Worm (Caenorhabditis elegans): ENCODE data around the gene dhs-19.
A peak's percentile ranks its signal among the peaks of the same experiment; 100 is the strongest.

Gene dhs-19

ce11 chrV:11520215-11520614 lies 29.9 kb upstream of the dhs-19 start, which contains the start of the genes C55A6.11 and C55A6.7:
C55A6.11 (plus strand) TSS chrV:11520515.
C55A6.7 (minus strand) TSS chrV:11520530.
- TF ChIP-seq nhr-43 (tag; optimal IDR thresholded peaks at IDR 0.05; ENCODE audit: poor library complexity, severe bottlenecking) = no peak
- TF ChIP-seq lin-15B (tag; optimal IDR thresholded peaks at IDR 0.05) = no peak
- no peak for TF ChIP-seq tbx-2 (tag; optimal IDR thresholded peaks at IDR 0.05)
- no peak for TF ChIP-seq nhr-25 (tag; optimal IDR thresholded peaks at IDR 0.05)
- no peak for TF ChIP-seq fkh-2 (tag; optimal IDR thresholded peaks at IDR 0.05)
- no peak for TF ChIP-seq lsy-12 (tag; optimal IDR thresholded peaks at IDR 0.05)
- TF ChIP-seq aly-2 (tag; optimal IDR thresholded peaks at IDR 0.05) = no peak
- no peak for TF ChIP-seq nhr-11 (tag; optimal IDR thresholded peaks at IDR 0.05)
- no peak for TF ChIP-seq ceh-28 (tag; optimal IDR thresholded peaks at IDR 0.05)
- no peak for TF ChIP-seq elt-3 (tag; optimal IDR thresholded peaks at IDR 0.05)
- TF ChIP-seq nhr-67 (tag; optimal IDR thresholded peaks at IDR 0.05) = no peak

- TF ChIP-seq ama-1 (optimal IDR thresholded peaks at IDR 0.05) (no peak), R02D3.7 (tag; optimal IDR thresholded peaks at IDR 0.05) (no peak), egl-5 (tag; optimal IDR thresholded peaks at IDR 0.05) (no peak), tbx-2 (tag; optimal IDR thresholded peaks at IDR 0.05) (no peak), sea-2 (GFP tag; optimal IDR thresholded peaks at IDR 0.05) (no peak), ceh-82 (tag; optimal IDR thresholded peaks at IDR 0.05) (no peak), skn-1 (tag; optimal IDR thresholded peaks at IDR 0.05) (no peak), nhr-11 (tag; optimal IDR thresholded peaks at IDR 0.05) (no peak), snpc-4 (tag; optimal IDR thresholded peaks at IDR 0.05) (no peak), eor-1 (tag; optimal IDR thresholded peaks at IDR 0.05) (no peak)
These were observed 27.5 kb upstream of the dhs-19 start, which contains the start of gene C55A6.4 for ce11 chrV:11517789-11518188. C55A6.4 (minus strand) TSS chrV:11517889.

ce11 chrV:11516141-11516591 lies 25.9 kb upstream of the dhs-19 start, which contains the start of gene sdz-8:
sdz-8 (minus strand) TSS chrV:11516191.
- TF ChIP-seq lin-39 (tag; optimal IDR thresholded peaks at IDR 0.05) (no peak), pha-4 (tag; optimal IDR thresholded peaks at IDR 0.05) (peak; percentile 12), skn-1 (tag; optimal IDR thresholded peaks at IDR 0.05) (peak; percentile 80)

- TF ChIP-seq egl-27 (tag; optimal IDR thresholded peaks at IDR 0.05) (no peak), aly-2 (tag; optimal IDR thresholded peaks at IDR 0.05) (no peak), fos-1 (tag; optimal IDR thresholded peaks at IDR 0.05) (no peak), lin-39 (tag; optimal IDR thresholded peaks at IDR 0.05) (no peak), ZK546.5 (tag; optimal IDR thresholded peaks at IDR 0.05) (no peak), tbx-2 (tag; optimal IDR thresholded peaks at IDR 0.05) (no peak), nfya-1 (tag; optimal IDR thresholded peaks at IDR 0.05; ENCODE audit: insufficient read depth) (no peak), nhr-11 (tag; optimal IDR thresholded peaks at IDR 0.05) (no peak), unc-39 (tag; optimal IDR thresholded peaks at IDR 0.05) (no peak), pqm-1 (tag; optimal IDR thresholded peaks at IDR 0.05) (no peak), nhr-12 (tag; optimal IDR thresholded peaks at IDR 0.05) (no peak), lsy-12 (tag; optimal IDR thresholded peaks at IDR 0.05) (no peak), nhr-77 (tag; optimal IDR thresholded peaks at IDR 0.05) (no peak), hmg-11 (tag; optimal IDR thresholded peaks at IDR 0.05) (no peak)
These were observed 24.9 kb upstream of the dhs-19 start for ce11 chrV:11515145-11515544.

- TF ChIP-seq lsy-12 (tag; optimal IDR thresholded peaks at IDR 0.05) (no peak), nfya-1 (tag; optimal IDR thresholded peaks at IDR 0.05; ENCODE audit: insufficient read depth) (no peak), pha-4 (tag; optimal IDR thresholded peaks at IDR 0.05) (peak; percentile 93)
These were observed 24.4 kb upstream of the dhs-19 start, which contains the start of gene C55A6.6 for ce11 chrV:11514677-11515076. C55A6.6 (minus strand) TSS chrV:11514737.

- TF ChIP-seq pha-4 (tag; optimal IDR thresholded peaks at IDR 0.05) (peak; percentile 41), fos-1 (tag; optimal IDR thresholded peaks at IDR 0.05) (no peak)
These were observed 23.1 kb upstream of the dhs-19 start, which contains the start of gene C55A6.3 for ce11 chrV:11513432-11513831. C55A6.3 (minus strand) TSS chrV:11513532.

ce11 chrV:11508773-11509172 lies 18.5 kb upstream of the dhs-19 start, which contains the start of gene ttll-5:
ttll-5 (plus strand) TSS chrV:11509060.
- no peak for TF ChIP-seq hmg-11 (tag; optimal IDR thresholded peaks at IDR 0.05)
- TF ChIP-seq nhr-25 (tag; optimal IDR thresholded peaks at IDR 0.05) = peak; percentile 83
